Fruit fly (Drosophila melanogaster) whole organism, embryonic: ENCODE measurements around the gene CG3104.

Source experiments
- ATbp ChIP-seq: fragments of 200-800 bp; sonication (Bioruptor generic); optimal IDR thresholded peaks from 2 replicates; lab custom pipeline; 2017; ENCODE audit warnings: missing biosample characterization, mild to moderate bottlenecking, missing genetic modification characterization, missing genetic modification reagents
- Aef1 ChIP-seq: fragments of 200-800 bp; sonication (Bioruptor generic); IDR thresholded peaks from 3 replicates; pipeline ENCODE4 v1.3.6; 2022; ENCODE audit warnings: missing biosample characterization, missing genetic modification characterization
- Bdp1 ChIP-seq: fragments of 200-800 bp; sonication (Bioruptor generic); optimal IDR thresholded peaks from 3 replicates; lab custom pipeline; 2016; ENCODE audit warnings: missing biosample characterization, missing genetic modification characterization
- CG1024 ChIP-seq: fragments of 200-800 bp; sonication (Bioruptor generic); IDR thresholded peaks from 2 replicates; pipeline ENCODE4 v1.3.6; 2022; ENCODE audit warnings: missing biosample characterization, missing genetic modification characterization
- CG11085 ChIP-seq: fragments of 200-800 bp; sonication (Bioruptor generic); IDR thresholded peaks from 2 replicates; pipeline ENCODE4 v1.3.6; 2022; ENCODE audit warnings: missing biosample characterization, missing genetic modification characterization
- CG11093 ChIP-seq: fragments of 200-800 bp; sonication (Bioruptor generic); IDR thresholded peaks from 3 replicates; pipeline ENCODE4 v1.3.6; 2022; ENCODE audit warnings: missing biosample characterization, missing genetic modification characterization
- CG14441 ChIP-seq: fragments of 200-800 bp; sonication (Bioruptor generic); IDR thresholded peaks from 2 replicates; pipeline ENCODE4 v1.3.6; 2022; ENCODE audit warnings: missing biosample characterization, missing genetic modification characterization
- CG15011 ChIP-seq: fragments of 200-800 bp; sonication (Bioruptor generic); optimal IDR thresholded peaks from 3 replicates; lab custom pipeline; 2018; ENCODE audit warnings: missing biosample characterization, mild to moderate bottlenecking, missing genetic modification characterization
- CG18262 ChIP-seq: fragments of 200-800 bp; optimal IDR thresholded peaks from 3 replicates; lab custom pipeline; 2019; ENCODE audit warnings: missing biosample characterization, mild to moderate bottlenecking, missing genetic modification characterization, moderate library complexity
- CG4282 ChIP-seq: fragments of 200-800 bp; sonication (Bioruptor generic); optimal IDR thresholded peaks from 2 replicates; lab custom pipeline; 2016; ENCODE audit warnings: missing biosample characterization, missing genetic modification characterization
- CG4617 ChIP-seq: fragments of 200-800 bp; sonication (Bioruptor generic); optimal IDR thresholded peaks from 3 replicates; lab custom pipeline; 2016; ENCODE audit warnings: missing biosample characterization, missing genetic modification characterization, borderline replicate concordance
- CG4730 ChIP-seq: fragments of 200-800 bp; sonication (Bioruptor generic); IDR thresholded peaks from 2 replicates; pipeline ENCODE4 v1.3.6; 2022; ENCODE audit warnings: missing biosample characterization, missing genetic modification characterization
- CG6683 ChIP-seq: fragments of 200-800 bp; sonication (Bioruptor generic); optimal IDR thresholded peaks from 2 replicates; lab custom pipeline; 2017; ENCODE audit warnings: missing biosample characterization, mild to moderate bottlenecking, missing genetic modification characterization, missing genetic modification reagents
- CG7271 ChIP-seq: fragments of 200-800 bp; sonication (Bioruptor generic); optimal IDR thresholded peaks from 2 replicates; lab custom pipeline; 2018; ENCODE audit warnings: missing biosample characterization, mild to moderate bottlenecking, missing genetic modification characterization, moderate library complexity
- CG7928 ChIP-seq: fragments of 200-800 bp; sonication (Bioruptor generic); optimal IDR thresholded peaks from 2 replicates; lab custom pipeline; 2017; ENCODE audit warnings: missing biosample characterization, mild to moderate bottlenecking, missing genetic modification characterization
- CG8478 ChIP-seq: fragments of >200 bp; optimal IDR thresholded peaks from 2 replicates; lab custom pipeline; 2018
- CG8924 ChIP-seq: fragments of 200-800 bp; optimal IDR thresholded peaks from 3 replicates; lab custom pipeline; 2019; ENCODE audit warnings: missing biosample characterization, mild to moderate bottlenecking, missing genetic modification characterization, moderate library complexity
- CHES-1-like ChIP-seq: fragments of 200-800 bp; sonication (Bioruptor generic); optimal IDR thresholded peaks from 2 replicates; lab custom pipeline; 2016; ENCODE audit warnings: missing biosample characterization, missing genetic modification characterization
- Chrac-16 ChIP-seq: fragments of 200-800 bp; sonication (Bioruptor generic); optimal IDR thresholded peaks from 3 replicates; lab custom pipeline; 2016; ENCODE audit warnings: missing biosample characterization, missing genetic modification characterization
- CoRest ChIP-seq: fragments of 200-800 bp; sonication (Bioruptor generic); optimal IDR thresholded peaks from 3 replicates; lab custom pipeline; 2018; ENCODE audit warnings: missing biosample characterization, mild to moderate bottlenecking, missing genetic modification characterization, moderate library complexity
- Dbx ChIP-seq: fragments of 200-800 bp; sonication (Bioruptor generic); IDR thresholded peaks from 3 replicates; pipeline ENCODE4 v1.3.6; 2022; ENCODE audit warnings: missing biosample characterization, missing genetic modification characterization
- Dip2 ChIP-seq: fragments of 200-800 bp; sonication (Bioruptor generic); IDR thresholded peaks from 2 replicates; pipeline ENCODE4 v1.3.6; 2022; ENCODE audit warnings: missing biosample characterization, missing genetic modification characterization
- Elba2 ChIP-seq: fragments of 200-800 bp; sonication (Bioruptor generic); optimal IDR thresholded peaks from 3 replicates; lab custom pipeline; 2016; ENCODE audit warnings: missing biosample characterization, missing genetic modification characterization
- Gsc ChIP-seq: fragments of 200-800 bp; sonication (Bioruptor generic); IDR thresholded peaks from 2 replicates; pipeline ENCODE4 v1.3.6; 2022; ENCODE audit warnings: missing biosample characterization, missing genetic modification characterization
- HmgD ChIP-seq: fragments of 200-800 bp; sonication (Bioruptor generic); optimal IDR thresholded peaks from 3 replicates; lab custom pipeline; 2016; ENCODE audit warnings: missing biosample characterization, missing genetic modification characterization
- HmgZ ChIP-seq: fragments of 200-800 bp; sonication (Bioruptor generic); optimal IDR thresholded peaks from 2 replicates; lab custom pipeline; 2018; ENCODE audit warnings: missing biosample characterization, mild to moderate bottlenecking, missing genetic modification characterization
- NC2β ChIP-seq: fragments of 200-800 bp; sonication (Bioruptor generic); optimal IDR thresholded peaks from 2 replicates; lab custom pipeline; 2016; ENCODE audit warnings: missing biosample characterization, missing genetic modification characterization
- NFAT ChIP-seq: fragments of 200-800 bp; sonication (Bioruptor generic); IDR thresholded peaks from 2 replicates; pipeline ENCODE4 v1.3.6; 2022; ENCODE audit warnings: missing biosample characterization, missing genetic modification characterization
- Nf-YA ChIP-seq: fragments of 200-800 bp; sonication (Bioruptor generic); IDR thresholded peaks from 2 replicates; pipeline ENCODE4 v1.3.6; 2022; ENCODE audit warnings: missing biosample characterization, missing genetic modification characterization
- Nf-YB ChIP-seq: fragments of 200-800 bp; sonication (Bioruptor generic); optimal IDR thresholded peaks from 3 replicates; lab custom pipeline; 2019; ENCODE audit warnings: missing biosample characterization, mild to moderate bottlenecking, missing genetic modification characterization, moderate library complexity
- abd-A ChIP-seq: fragments of 200-800 bp; sonication (Bioruptor generic); optimal IDR thresholded peaks from 3 replicates; lab custom pipeline; 2019; ENCODE audit warnings: missing biosample characterization, mild to moderate bottlenecking, missing genetic modification characterization, moderate library complexity
- ara ChIP-seq: fragments of 200-800 bp; sonication (Bioruptor generic); IDR thresholded peaks from 2 replicates; pipeline ENCODE4 v1.3.6; 2022; ENCODE audit warnings: missing biosample characterization, missing genetic modification characterization
- bcd ChIP-seq: fragments of 200-800 bp; sonication (Bioruptor generic); optimal IDR thresholded peaks from 2 replicates; lab custom pipeline; 2017; ENCODE audit warnings: missing biosample characterization, mild to moderate bottlenecking, missing genetic modification characterization
- chif ChIP-seq, 2 experiments: fragments of 200-800 bp; sonication (Bioruptor generic); optimal IDR thresholded peaks; 3 replicates each; lab custom pipeline; 2016; ENCODE audit warnings: missing biosample characterization in 2 of 2, missing genetic modification characterization in 2 of 2
- crol ChIP-seq: fragments of 200-800 bp; sonication (Bioruptor generic); IDR thresholded peaks from 2 replicates; pipeline ENCODE4 v1.3.6; 2022; ENCODE audit warnings: missing biosample characterization, missing genetic modification characterization
- dimm ChIP-seq: fragments of 200-800 bp; sonication (Bioruptor generic); IDR thresholded peaks from 2 replicates; pipeline ENCODE4 v1.3.6; 2022; ENCODE audit warnings: missing biosample characterization, missing genetic modification characterization
- disco-r ChIP-seq: fragments of 200-800 bp; sonication (Bioruptor generic); optimal IDR thresholded peaks from 2 replicates; lab custom pipeline; 2016; ENCODE audit warnings: missing biosample characterization, missing genetic modification characterization
- fu2 ChIP-seq: fragments of 200-800 bp; sonication (Bioruptor generic); optimal IDR thresholded peaks from 2 replicates; lab custom pipeline; 2016; ENCODE audit warnings: missing biosample characterization, missing genetic modification characterization
- gcm ChIP-seq: fragments of 200-800 bp; sonication (Bioruptor generic); optimal IDR thresholded peaks from 2 replicates; lab custom pipeline; 2019; ENCODE audit warnings: missing biosample characterization, mild to moderate bottlenecking, missing genetic modification characterization, moderate library complexity
- insv ChIP-seq, 2 experiments: fragments of 200-800 bp; sonication (Bioruptor generic); optimal IDR thresholded peaks; 3 replicates each; lab custom pipeline; 2016 to 2018; ENCODE audit warnings: missing biosample characterization in 2 of 2, missing genetic modification characterization in 2 of 2
- kah ChIP-seq: fragments of 200-800 bp; sonication (Bioruptor generic); optimal IDR thresholded peaks from 2 replicates; lab custom pipeline; 2018; ENCODE audit warnings: missing biosample characterization, mild to moderate bottlenecking, missing genetic modification characterization
- lmd ChIP-seq: fragments of 200-800 bp; sonication (Bioruptor generic); IDR thresholded peaks from 2 replicates; pipeline ENCODE4 v1.3.6; 2022; ENCODE audit warnings: missing biosample characterization, missing genetic modification characterization
- odd ChIP-seq: fragments of 200-800 bp; sonication (Bioruptor generic); optimal IDR thresholded peaks from 2 replicates; lab custom pipeline; 2017; ENCODE audit warnings: missing biosample characterization, mild to moderate bottlenecking, missing genetic modification characterization
- onecut ChIP-seq: fragments of 200-800 bp; sonication (Bioruptor generic); IDR thresholded peaks from 2 replicates; pipeline ENCODE4 v1.3.6; 2022; ENCODE audit warnings: missing biosample characterization, missing genetic modification characterization
- pfk ChIP-seq: fragments of 200-800 bp; sonication (Bioruptor generic); optimal IDR thresholded peaks from 2 replicates; lab custom pipeline; 2018; ENCODE audit warnings: missing biosample characterization, mild to moderate bottlenecking, missing genetic modification characterization, moderate library complexity
- sc ChIP-seq, 3 experiments: fragments of >200 bp in 2 of 3; fragments of 200-800 bp in 1 of 3; sonication (Bioruptor generic) in 1 of 3; optimal IDR thresholded peaks; 2 replicates in 2 of 3; 3 replicates in 1 of 3; lab custom pipeline; 2017; ENCODE audit warnings: mild to moderate bottlenecking in 1 of 3, missing biosample characterization in 1 of 3, missing genetic modification characterization in 1 of 3, missing genetic modification reagents in 1 of 3
- scrt ChIP-seq: fragments of 200-800 bp; sonication (Bioruptor generic); optimal IDR thresholded peaks from 2 replicates; lab custom pipeline; 2018; ENCODE audit warnings: missing biosample characterization, mild to moderate bottlenecking, missing genetic modification characterization, moderate library complexity
- sens ChIP-seq: fragments of 200-800 bp; sonication (Bioruptor generic); peaks from one replicate; lab custom pipeline; 2016; ENCODE audit warnings: missing biosample characterization, missing genetic modification characterization
- toy ChIP-seq: fragments of 200-800 bp; sonication (Bioruptor generic); IDR thresholded peaks from 2 replicates; pipeline ENCODE4 v1.3.6; 2022; ENCODE audit warnings: missing biosample characterization, missing genetic modification characterization
- tup ChIP-seq: fragments of 200-800 bp; sonication (Bioruptor generic); optimal IDR thresholded peaks from 2 replicates; lab custom pipeline; 2016; ENCODE audit warnings: missing biosample characterization, mild to moderate bottlenecking, missing genetic modification characterization, moderate library complexity
- zf30C ChIP-seq: fragments of 200-800 bp; sonication (Bioruptor generic); optimal IDR thresholded peaks from 3 replicates; lab custom pipeline; 2018; ENCODE audit warnings: missing biosample characterization, mild to moderate bottlenecking, missing genetic modification characterization

CG3104 gene

DNA sequence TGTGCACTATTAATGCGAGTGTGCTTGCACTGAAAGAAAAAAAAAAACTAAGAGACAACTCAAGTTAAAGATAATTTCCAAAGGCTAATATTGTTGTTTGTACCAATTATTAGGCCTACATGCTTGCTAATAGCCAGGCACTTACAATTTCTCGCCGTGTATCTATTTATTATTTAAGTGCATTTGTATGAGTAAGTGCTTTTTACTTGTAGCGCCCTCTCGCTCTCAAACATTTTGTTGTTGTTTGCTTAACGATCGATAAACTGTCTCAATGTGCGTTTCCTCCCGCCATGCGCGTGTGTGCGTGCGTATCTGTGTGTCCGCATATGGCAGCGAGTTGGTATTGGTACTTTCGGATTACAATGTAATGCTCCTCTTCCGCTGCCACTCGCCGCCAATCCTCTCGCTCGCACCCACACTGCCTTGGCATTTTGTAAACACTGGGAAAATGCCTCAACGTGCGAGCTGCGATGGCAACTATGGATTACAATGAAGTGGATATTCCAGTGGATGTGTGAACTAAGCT is 41.5 kb upstream of the CG3104 start (continued):
- TF ChIP-seq Nf-YB (GFP tag; lab: Kevin White, UChicago) = peak; percentile 32
- TF ChIP-seq tup = peak; percentile 78
- peak; percentile 66 for TF ChIP-seq Nf-YA (GFP tag; lab: Robert Waterston, UW)
- TF ChIP-seq sc (optimal IDR thresholded peaks at IDR 0.05; lab: Kevin White, UChicago) = no peak
- TF ChIP-seq sc (GFP tag; optimal IDR thresholded peaks at IDR 0.05; lab: Kevin White, UChicago) = peak; percentile 77
- TF ChIP-seq CG4282 (GFP tag; lab: Kevin White, UChicago) = no peak
- TF ChIP-seq dimm = 0 out of 2 replicates have a peak, but pooled peaks have one; percentile 34
- no peak for TF ChIP-seq Gsc (GFP tag; lab: Robert Waterston, UW)
- TF ChIP-seq Bdp1 = peak; percentile 81
- peak; percentile 99 for TF ChIP-seq onecut
- peak; percentile 77 for TF ChIP-seq ara
- TF ChIP-seq CG6683 (GFP tag; lab: Kevin White, UChicago) = peak; percentile 38
- TF ChIP-seq CG7271 (tag; lab: Kevin White, UChicago) = peak; percentile 17
- TF ChIP-seq Aef1 (GFP tag; lab: Robert Waterston, UW) = peak; percentile 81
- peak; percentile 91 for TF ChIP-seq NC2β
- TF ChIP-seq CG11093 (GFP tag; lab: Robert Waterston, UW) = peak; percentile 77
- peak; percentile 18 for TF ChIP-seq kah (GFP tag; lab: Kevin White, UChicago)
- peak; percentile 70 for TF ChIP-seq NFAT (GFP tag; lab: Robert Waterston, UW)
- peak; percentile 99 for TF ChIP-seq sens
- TF ChIP-seq fu2 = peak; percentile 75
- no peak for TF ChIP-seq CG7928 (GFP tag; lab: Kevin White, UChicago)
- TF ChIP-seq CoRest = peak; percentile 70
- TF ChIP-seq CG8924 (tag; lab: Kevin White, UChicago) = peak; percentile 74
- peak; percentile 75 for TF ChIP-seq CG4730 (GFP tag; lab: Robert Waterston, UW)
- peak; percentile 46; the same call in 1 of the 2 replicates for TF ChIP-seq CG11085 (GFP tag; lab: Robert Waterston, UW)
- TF ChIP-seq toy (GFP tag; lab: Robert Waterston, UW) = no peak
- peak; percentile 91 for TF ChIP-seq chif (GFP tag; optimal IDR thresholded peaks at IDR 0.05; lab: Kevin White, UChicago)
- peak; percentile 85 for TF ChIP-seq ATbp
- peak; percentile 82 for TF ChIP-seq abd-A (tag; lab: Kevin White, UChicago)
- peak; percentile 81 for TF ChIP-seq CG1024 (GFP tag; lab: Robert Waterston, UW)
- TF ChIP-seq crol (GFP tag; lab: Robert Waterston, UW) = peak; percentile 61
- no peak for TF ChIP-seq Elba2 (GFP tag; lab: Kevin White, UChicago)
- TF ChIP-seq CG15011 (GFP tag; lab: Kevin White, UChicago) = no peak
- peak; percentile 73 for TF ChIP-seq bcd (GFP tag; lab: Kevin White, UChicago)
- TF ChIP-seq Chrac-16 = peak; percentile 91
- peak; percentile 25 for TF ChIP-seq scrt (GFP tag; lab: Kevin White, UChicago)
- TF ChIP-seq zf30C (GFP tag; lab: Kevin White, UChicago) = peak; percentile 77
- peak; percentile 67 for TF ChIP-seq gcm (GFP tag; lab: Kevin White, UChicago)
- TF ChIP-seq CG18262 (tag; lab: Kevin White, UChicago) = peak; percentile 77
- no peak for TF ChIP-seq pfk (GFP tag; lab: Kevin White, UChicago)
- TF ChIP-seq insv (GFP tag; optimal IDR thresholded peaks at IDR 0.05; lab: Kevin White, UChicago) = no peak
- TF ChIP-seq CG14441 (GFP tag; lab: Robert Waterston, UW) = peak; percentile 81
- TF ChIP-seq lmd (GFP tag; lab: Robert Waterston, UW) = peak; percentile 86
- TF ChIP-seq disco-r (GFP tag; lab: Kevin White, UChicago) = peak; percentile 83
- peak; percentile 63 for TF ChIP-seq CG4617 (GFP tag; lab: Kevin White, UChicago)
- peak; percentile 73 for TF ChIP-seq Dbx (GFP tag; lab: Robert Waterston, UW)
- TF ChIP-seq odd = peak; percentile 56
- peak; percentile 10 for TF ChIP-seq HmgZ (tag; lab: Kevin White, UChicago)
- TF ChIP-seq HmgD (GFP tag; lab: Kevin White, UChicago) = peak; percentile 55
- TF ChIP-seq CHES-1-like (GFP tag; lab: Kevin White, UChicago) = peak; percentile 76
- TF ChIP-seq CG8478 (lab: Kevin White, UChicago) = peak; percentile 29
- no peak for TF ChIP-seq Dip2 (GFP tag; lab: Robert Waterston, UW)
